Fruit fly (Drosophila melanogaster) whole organism, embryonic: ENCODE data around the gene sloth1.

Experiments
- Abd-B ChIP-seq: fragments of 200-800 bp; sonication (Bioruptor generic); optimal IDR thresholded peaks from 2 replicates; lab custom pipeline; 2018; ENCODE audit warnings: missing biosample characterization, mild to moderate bottlenecking, missing genetic modification characterization, moderate library complexity
- Aef1 ChIP-seq: fragments of 200-800 bp; sonication (Bioruptor generic); IDR thresholded peaks from 3 replicates; pipeline ENCODE4 v1.3.6; 2022; ENCODE audit warnings: missing biosample characterization, missing genetic modification characterization
- Asciz ChIP-seq: fragments of 200-800 bp; sonication (Bioruptor generic); optimal IDR thresholded peaks from 2 replicates; lab custom pipeline; 2017; ENCODE audit warnings: missing biosample characterization, mild to moderate bottlenecking, missing genetic modification characterization, missing genetic modification reagents
- CG10267 ChIP-seq: fragments of 200-800 bp; sonication (Bioruptor generic); optimal IDR thresholded peaks from 2 replicates; lab custom pipeline; 2018; ENCODE audit warnings: missing biosample characterization, mild to moderate bottlenecking, missing genetic modification characterization, moderate library complexity
- CG10462 ChIP-seq: fragments of 200-800 bp; sonication (Bioruptor generic); optimal IDR thresholded peaks from 2 replicates; lab custom pipeline; 2016; ENCODE audit warnings: missing biosample characterization, missing genetic modification characterization
- CG10654 ChIP-seq: fragments of 200-800 bp; sonication (Bioruptor generic); optimal IDR thresholded peaks from 2 replicates; lab custom pipeline; 2016; ENCODE audit warnings: missing biosample characterization, missing genetic modification characterization
- CG11085 ChIP-seq: fragments of 200-800 bp; sonication (Bioruptor generic); IDR thresholded peaks from 2 replicates; pipeline ENCODE4 v1.3.6; 2022; ENCODE audit warnings: missing biosample characterization, missing genetic modification characterization
- CG11504 ChIP-seq: fragments of 200-800 bp; sonication (Bioruptor generic); optimal IDR thresholded peaks from 3 replicates; lab custom pipeline; 2019; ENCODE audit warnings: missing biosample characterization, mild to moderate bottlenecking, missing genetic modification characterization, moderate library complexity
- CG12391 ChIP-seq: fragments of 200-800 bp; sonication (Bioruptor generic); optimal IDR thresholded peaks from 3 replicates; lab custom pipeline; 2018; ENCODE audit warnings: missing biosample characterization, mild to moderate bottlenecking, missing genetic modification characterization, moderate library complexity
- CG15011 ChIP-seq: fragments of 200-800 bp; sonication (Bioruptor generic); optimal IDR thresholded peaks from 3 replicates; lab custom pipeline; 2018; ENCODE audit warnings: missing biosample characterization, mild to moderate bottlenecking, missing genetic modification characterization
- CG15073 ChIP-seq: fragments of 200-800 bp; sonication (Bioruptor generic); optimal IDR thresholded peaks from 2 replicates; lab custom pipeline; 2016; ENCODE audit warnings: missing biosample characterization, missing genetic modification characterization
- CG17568 ChIP-seq: fragments of 200-800 bp; sonication (Bioruptor generic); optimal IDR thresholded peaks from 2 replicates; lab custom pipeline; 2018; ENCODE audit warnings: missing biosample characterization, mild to moderate bottlenecking, missing genetic modification characterization, moderate library complexity
- CG17802 ChIP-seq: fragments of 200-800 bp; sonication (Bioruptor generic); optimal IDR thresholded peaks from 2 replicates; lab custom pipeline; 2018; ENCODE audit warnings: missing biosample characterization, mild to moderate bottlenecking, missing genetic modification characterization, moderate library complexity
- CG18476 ChIP-seq: fragments of 200-800 bp; sonication (Bioruptor generic); optimal IDR thresholded peaks from 2 replicates; lab custom pipeline; 2016; ENCODE audit warnings: missing biosample characterization, mild to moderate bottlenecking, missing genetic modification characterization
- CG2129 ChIP-seq: fragments of 200-800 bp; sonication (Bioruptor generic); IDR thresholded peaks from 2 replicates; pipeline ENCODE4 v1.3.6; 2022; ENCODE audit warnings: missing biosample characterization, missing genetic modification characterization; ENCODE audit not compliant: partially characterized antibody
- CG3065 ChIP-seq: fragments of 200-800 bp; sonication (Bioruptor generic); optimal IDR thresholded peaks from 2 replicates; lab custom pipeline; 2016; ENCODE audit warnings: missing biosample characterization, missing genetic modification characterization
- CG42726 ChIP-seq: fragments of 200-800 bp; sonication (Bioruptor generic); IDR thresholded peaks from 2 replicates; pipeline ENCODE4 v1.3.6; 2022; ENCODE audit warnings: missing biosample characterization, missing genetic modification characterization; ENCODE audit not compliant: partially characterized antibody
- CG4424 ChIP-seq: fragments of 200-800 bp; sonication (Bioruptor generic); optimal IDR thresholded peaks from 3 replicates; lab custom pipeline; 2016; ENCODE audit warnings: missing biosample characterization, missing genetic modification characterization
- CG6254 ChIP-seq: fragments of 200-800 bp; sonication (Bioruptor generic); optimal IDR thresholded peaks from 3 replicates; lab custom pipeline; 2017; ENCODE audit warnings: mild to moderate bottlenecking, missing biosample characterization, missing genetic modification reagents, missing genetic modification characterization
- CG6654 ChIP-seq: fragments of 200-800 bp; sonication (Bioruptor generic); optimal IDR thresholded peaks from 2 replicates; lab custom pipeline; 2017; ENCODE audit warnings: missing biosample characterization, mild to moderate bottlenecking, missing genetic modification characterization
- CG6791 ChIP-seq: fragments of 200-800 bp; sonication (Bioruptor generic); IDR thresholded peaks from 3 replicates; pipeline ENCODE4 v1.3.6; 2022; ENCODE audit warnings: missing biosample characterization, missing genetic modification characterization; ENCODE audit not compliant: partially characterized antibody
- CG7556 ChIP-seq: fragments of 200-800 bp; sonication (Bioruptor generic); optimal IDR thresholded peaks from 2 replicates; lab custom pipeline; 2017; ENCODE audit warnings: missing biosample characterization, mild to moderate bottlenecking, missing genetic modification characterization
- CoRest ChIP-seq: fragments of 200-800 bp; sonication (Bioruptor generic); optimal IDR thresholded peaks from 3 replicates; lab custom pipeline; 2018; ENCODE audit warnings: missing biosample characterization, mild to moderate bottlenecking, missing genetic modification characterization, moderate library complexity
- Doc3 ChIP-seq: fragments of 200-800 bp; sonication (Bioruptor generic); IDR thresholded peaks from 3 replicates; pipeline ENCODE4 v1.3.6; 2022; ENCODE audit warnings: missing biosample characterization, missing genetic modification characterization; ENCODE audit not compliant: partially characterized antibody
- H2.0 ChIP-seq: fragments of 200-800 bp; sonication (Bioruptor generic); IDR thresholded peaks from 2 replicates; pipeline ENCODE4 v1.3.6; 2022; ENCODE audit warnings: missing biosample characterization, missing genetic modification characterization
- Lim3 ChIP-seq: fragments of 200-800 bp; sonication (Bioruptor generic); IDR thresholded peaks from 2 replicates; pipeline ENCODE4 v1.3.6; 2022; ENCODE audit warnings: missing biosample characterization, missing genetic modification characterization
- Med ChIP-seq: fragments of 200-800 bp; sonication (Bioruptor generic); peaks from one replicate; lab custom pipeline; 2016; ENCODE audit warnings: missing biosample characterization, missing genetic modification characterization, mild to moderate bottlenecking, inconsistent platforms, moderate library complexity
- Nf-YC ChIP-seq: fragments of 200-800 bp; optimal IDR thresholded peaks from 3 replicates; lab custom pipeline; 2019; ENCODE audit warnings: missing biosample characterization, mild to moderate bottlenecking, missing genetic modification characterization, moderate library complexity
- Six4 ChIP-seq: fragments of 200-800 bp; sonication (Bioruptor generic); optimal IDR thresholded peaks from 2 replicates; lab custom pipeline; 2016; ENCODE audit warnings: missing biosample characterization, missing genetic modification characterization
- Taf1 ChIP-seq: fragments of 200-800 bp; sonication (Bioruptor generic); IDR thresholded peaks from 2 replicates; pipeline ENCODE4 v1.3.6; 2022; ENCODE audit warnings: missing biosample characterization, missing genetic modification characterization
- chm ChIP-seq: fragments of 200-800 bp; sonication (Bioruptor generic); IDR thresholded peaks from 2 replicates; pipeline ENCODE4 v1.3.6; 2022; ENCODE audit warnings: missing biosample characterization, missing genetic modification characterization
- corto ChIP-seq: fragments of 200-800 bp; sonication (Bioruptor generic); optimal IDR thresholded peaks from 2 replicates; lab custom pipeline; 2016; ENCODE audit warnings: missing biosample characterization, mild to moderate bottlenecking, missing genetic modification characterization, moderate library complexity
- ems ChIP-seq: fragments of 200-800 bp; sonication (Bioruptor generic); optimal IDR thresholded peaks from 3 replicates; lab custom pipeline; 2016; ENCODE audit warnings: missing biosample characterization, missing genetic modification characterization
- jing ChIP-seq: fragments of 200-800 bp; sonication (Bioruptor generic); optimal IDR thresholded peaks from 2 replicates; lab custom pipeline; 2018; ENCODE audit warnings: missing biosample characterization, mild to moderate bottlenecking, missing genetic modification characterization
- mld ChIP-seq: fragments of 200-800 bp; sonication (Bioruptor generic); IDR thresholded peaks from 3 replicates; pipeline ENCODE4 v1.3.6; 2022; ENCODE audit warnings: missing biosample characterization, missing genetic modification characterization; ENCODE audit not compliant: partially characterized antibody
- nmo ChIP-seq: fragments of 200-800 bp; sonication (Bioruptor generic); optimal IDR thresholded peaks from 2 replicates; lab custom pipeline; 2018; ENCODE audit warnings: missing biosample characterization, mild to moderate bottlenecking, missing genetic modification characterization, moderate library complexity
- pita ChIP-seq: fragments of 200-800 bp; sonication (Bioruptor generic); optimal IDR thresholded peaks from 2 replicates; lab custom pipeline; 2017; ENCODE audit warnings: missing biosample characterization, mild to moderate bottlenecking, missing genetic modification characterization
- ranshi ChIP-seq: fragments of 200-800 bp; sonication (Bioruptor generic); IDR thresholded peaks from 2 replicates; pipeline ENCODE4 v1.3.6; 2022; ENCODE audit warnings: missing biosample characterization, missing genetic modification characterization
- rib ChIP-seq: fragments of 200-800 bp; sonication (Bioruptor generic); IDR thresholded peaks from 2 replicates; pipeline ENCODE4 v1.3.6; 2022; ENCODE audit warnings: missing biosample characterization, missing genetic modification characterization
- salm ChIP-seq: fragments of 200-800 bp; sonication (Bioruptor generic); optimal IDR thresholded peaks from 2 replicates; lab custom pipeline; 2018; ENCODE audit warnings: missing biosample characterization, mild to moderate bottlenecking, missing genetic modification characterization
- sens-2 ChIP-seq: fragments of 200-800 bp; sonication (Bioruptor generic); IDR thresholded peaks from 2 replicates; pipeline ENCODE4 v1.3.6; 2022; ENCODE audit warnings: missing biosample characterization, missing genetic modification characterization
- seq ChIP-seq: fragments of 200-800 bp; sonication (Bioruptor generic); IDR thresholded peaks from 2 replicates; pipeline ENCODE4 v1.3.6; 2022; ENCODE audit warnings: missing biosample characterization, missing genetic modification characterization
- slou ChIP-seq: fragments of 200-800 bp; sonication (Bioruptor generic); optimal IDR thresholded peaks from 3 replicates; lab custom pipeline; 2016; ENCODE audit warnings: missing biosample characterization, missing genetic modification characterization
- tin ChIP-seq: fragments of 200-800 bp; sonication (Bioruptor generic); optimal IDR thresholded peaks from 3 replicates; lab custom pipeline; 2016; ENCODE audit warnings: missing biosample characterization, missing genetic modification characterization
- tio ChIP-seq: fragments of 200-800 bp; sonication (Bioruptor generic); optimal IDR thresholded peaks from 2 replicates; lab custom pipeline; 2017; ENCODE audit warnings: missing biosample characterization, missing genetic modification characterization, inconsistent platforms
- ttk ChIP-seq: fragments of 200-800 bp; sonication (Bioruptor generic); IDR thresholded peaks from 2 replicates; pipeline ENCODE4 v2.1.2; 2022; ENCODE audit warnings: missing biosample characterization, missing genetic modification characterization
- wdn ChIP-seq: fragments of 200-800 bp; sonication (Bioruptor generic); IDR thresholded peaks from 2 replicates; pipeline ENCODE4 v1.3.6; 2022; ENCODE audit warnings: missing biosample characterization, missing genetic modification characterization
- wek ChIP-seq: fragments of 200-800 bp; sonication (Bioruptor generic); optimal IDR thresholded peaks from 3 replicates; lab custom pipeline; 2018; ENCODE audit warnings: missing biosample characterization, mild to moderate bottlenecking, missing genetic modification characterization, moderate library complexity
- zfh1 ChIP-seq: fragments of 200-800 bp; sonication (Bioruptor generic); IDR thresholded peaks from 3 replicates; pipeline ENCODE4 v1.3.6; 2022; ENCODE audit warnings: missing biosample characterization, missing genetic modification characterization

The sloth1 gene

dm6 chrX:7011063-7011743 is at the start of gene sloth1, which contains the start of the genes cm and sloth2 (continued):
- TF ChIP-seq sens-2 (GFP tag; lab: Robert Waterston, UW) = peak; percentile 67
- peak; percentile 86 for TF ChIP-seq ttk (GFP tag; lab: Robert Waterston, UW)
- peak; percentile 39 for TF ChIP-seq CG15011 (GFP tag; lab: Kevin White, UChicago)
- peak; percentile 75 for TF ChIP-seq Abd-B (GFP tag; lab: Kevin White, UChicago)
- TF ChIP-seq CG6254 (GFP tag; lab: Kevin White, UChicago) = peak; percentile 47
- TF ChIP-seq CG7556 (GFP tag; lab: Kevin White, UChicago) = peak; percentile 80
- TF ChIP-seq zfh1 = peak; percentile 90
- peak; percentile 83 for TF ChIP-seq CG11085
- peak; percentile 87 for TF ChIP-seq Aef1 (GFP tag; lab: Robert Waterston, UW)
- TF ChIP-seq rib = peak; percentile 86
- peak; percentile 77 for TF ChIP-seq Six4 (GFP tag; lab: Kevin White, UChicago)
- TF ChIP-seq salm = peak; percentile 74
- peak; percentile 90 for TF ChIP-seq CG2129 (GFP tag; lab: Robert Waterston, UW)
- TF ChIP-seq corto (GFP tag; lab: Kevin White, UChicago) = peak; percentile 18
- TF ChIP-seq CG18476 (GFP tag; lab: Kevin White, UChicago) = peak; percentile 67
- TF ChIP-seq CG15073 (GFP tag; lab: Kevin White, UChicago) = no peak
- peak; percentile 66 for TF ChIP-seq CG3065
- TF ChIP-seq mld (GFP tag; lab: Robert Waterston, UW) = no peak
- TF ChIP-seq chm (GFP tag; lab: Robert Waterston, UW) = peak; percentile 86
- TF ChIP-seq CG10267 (tag; lab: Kevin White, UChicago) = peak; percentile 77
- peak; percentile 80 for TF ChIP-seq ems (GFP tag; lab: Kevin White, UChicago)
- TF ChIP-seq CG6654 = no peak
- peak; percentile 76 for TF ChIP-seq CG17568 (GFP tag; lab: Kevin White, UChicago)
- TF ChIP-seq nmo (GFP tag; lab: Kevin White, UChicago) = peak; percentile 92
- peak; percentile 71 for TF ChIP-seq CG6791 (GFP tag; lab: Robert Waterston, UW)
- peak; percentile 87 for TF ChIP-seq seq (GFP tag; lab: Robert Waterston, UW)
- peak; percentile 93 for TF ChIP-seq CG12391 (tag; lab: Kevin White, UChicago)
- TF ChIP-seq Med (GFP tag; lab: Kevin White, UChicago) = peak; percentile 98
- peak; percentile 68 for TF ChIP-seq Nf-YC (tag; lab: Kevin White, UChicago)
- TF ChIP-seq wdn (GFP tag; lab: Robert Waterston, UW) = peak; percentile 81
- no peak; the same call in 1 of the 2 replicates for TF ChIP-seq Lim3
- TF ChIP-seq CG10654 = peak; percentile 79
- peak; percentile 81 for TF ChIP-seq tio (GFP tag; lab: Kevin White, UChicago)
- TF ChIP-seq CG4424 (GFP tag; lab: Kevin White, UChicago) = peak; percentile 80
- TF ChIP-seq wek (GFP tag; lab: Kevin White, UChicago) = peak; percentile 50
- peak; percentile 87 for TF ChIP-seq H2.0 (GFP tag; lab: Robert Waterston, UW)
- no peak for TF ChIP-seq pita (GFP tag; lab: Kevin White, UChicago)
- peak; percentile 51 for TF ChIP-seq Asciz
- peak; percentile 90 for TF ChIP-seq CoRest
- TF ChIP-seq ranshi (GFP tag; lab: Robert Waterston, UW) = peak; percentile 87
- TF ChIP-seq CG10462 (GFP tag; lab: Kevin White, UChicago) = peak; percentile 76
- TF ChIP-seq tin = peak; percentile 87
- TF ChIP-seq Doc3 (GFP tag; lab: Robert Waterston, UW) = peak; percentile 91
- TF ChIP-seq CG42726 (GFP tag; lab: Robert Waterston, UW) = peak; percentile 64
- peak; percentile 80 for TF ChIP-seq CG11504 (tag; lab: Kevin White, UChicago)
- TF ChIP-seq Taf1 = peak; percentile 75
- peak; percentile 70 for TF ChIP-seq jing (GFP tag; lab: Kevin White, UChicago)
- peak; percentile 72 for TF ChIP-seq slou (GFP tag; lab: Kevin White, UChicago)
- peak; percentile 50 for TF ChIP-seq CG17802
